Worm (Caenorhabditis elegans) whole organism, young adult: ENCODE results near the gene mrps-34.

Experiments
- C06A6.2 ChIP-seq: fragments of 200-800 bp; sonication (Bioruptor generic); conservative IDR thresholded peaks from 2 replicates; pipeline ENCODE4 v1.3.6; 2022; ENCODE audit warnings: missing genetic modification characterization, missing compliant biosample characterization
- F23B12.7 ChIP-seq: sonication (generic microtip); optimal IDR thresholded peaks from 2 replicates; lab custom pipeline; 2017; ENCODE audit warnings: missing genetic modification characterization, mild to moderate bottlenecking, missing compliant biosample characterization, antibody characterized with exemption, moderate library complexity; ENCODE audit not compliant: insufficient read depth
- F39B2.1 ChIP-seq: fragments of 200-800 bp; sonication (Bioruptor generic); IDR thresholded peaks from 2 replicates; pipeline ENCODE4 v1.3.6; 2022; ENCODE audit warnings: missing genetic modification reagents, missing genetic modification characterization, missing compliant biosample characterization
- F52B5.7 ChIP-seq: sonication (generic microtip); optimal IDR thresholded peaks from 2 replicates; lab custom pipeline; 2016; ENCODE audit warnings: mild to moderate bottlenecking, missing genetic modification characterization, missing compliant biosample characterization
- K12H6.12 ChIP-seq: fragments of 200-800 bp; sonication (Bioruptor generic); optimal IDR thresholded peaks from 2 replicates; lab custom pipeline; 2018; ENCODE audit warnings: mild to moderate bottlenecking, missing genetic modification characterization, missing compliant biosample characterization
- Y67H2A.10 ChIP-seq: fragments of 200-800 bp; sonication (Bioruptor generic); conservative IDR thresholded peaks from 2 replicates; pipeline ENCODE4 v1.3.6; 2022; ENCODE audit warnings: missing genetic modification reagents, missing genetic modification characterization, missing compliant biosample characterization
- aptf-2 ChIP-seq: fragments of 200-800 bp; sonication (Bioruptor generic); conservative IDR thresholded peaks from 2 replicates; pipeline ENCODE4 v1.3.6; 2022; ENCODE audit warnings: missing genetic modification reagents, missing genetic modification characterization, missing compliant biosample characterization
- aptf-3 ChIP-seq: fragments of 200-800 bp; sonication (Bioruptor generic); IDR thresholded peaks from 2 replicates; pipeline ENCODE4 v1.3.6; 2022; ENCODE audit warnings: missing genetic modification characterization, missing compliant biosample characterization
- atf-7 ChIP-seq: sonication (generic microtip); optimal IDR thresholded peaks from 2 replicates; lab custom pipeline; 2017; ENCODE audit warnings: mild to moderate bottlenecking, missing genetic modification characterization, missing compliant biosample characterization
- attf-6 ChIP-seq: fragments of 200-800 bp; sonication (Bioruptor generic); IDR thresholded peaks from 2 replicates; pipeline ENCODE4 v1.3.6; 2022; ENCODE audit warnings: missing genetic modification reagents, missing genetic modification characterization, missing compliant biosample characterization
- cebp-1 ChIP-seq, 2 experiments: fragments of 200-800 bp in 1 of 2; sonication (Bioruptor generic) in 1 of 2; sonication (generic microtip) in 1 of 2; IDR thresholded peaks in 1 of 2; optimal IDR thresholded peaks in 1 of 2; 2 replicates each; pipeline versions ENCODE4 v1.3.6 to Lab custom; 2017 to 2022; ENCODE audit warnings: missing compliant biosample characterization in 2 of 2, missing genetic modification characterization in 2 of 2, mild to moderate bottlenecking in 1 of 2, missing genetic modification reagents in 1 of 2, moderate library complexity in 1 of 2
- chd-7 ChIP-seq: sonication (generic microtip); optimal IDR thresholded peaks from 2 replicates; lab custom pipeline; 2016; ENCODE audit warnings: mild to moderate bottlenecking, missing genetic modification characterization, moderate library complexity, missing compliant biosample characterization
- die-1 ChIP-seq: sonication (generic microtip); optimal IDR thresholded peaks from 2 replicates; lab custom pipeline; 2016; ENCODE audit warnings: missing genotype, mild to moderate bottlenecking, missing genetic modification characterization, missing compliant biosample characterization
- dox-1 ChIP-seq: fragments of 200-800 bp; sonication (Bioruptor generic); IDR thresholded peaks from 2 replicates; pipeline ENCODE4 v1.3.6; 2022; ENCODE audit warnings: missing genetic modification reagents, missing genetic modification characterization, missing compliant biosample characterization
- egl-18 ChIP-seq: fragments of 200-800 bp; sonication (Bioruptor generic); IDR thresholded peaks from 2 replicates; pipeline ENCODE4 v1.3.6; 2022; ENCODE audit warnings: missing genetic modification reagents, missing genetic modification characterization, missing compliant biosample characterization
- ekl-4 ChIP-seq: fragments of 200-800 bp; sonication (Bioruptor generic); IDR thresholded peaks from 2 replicates; pipeline ENCODE4 v1.3.6; 2022; ENCODE audit warnings: missing genetic modification reagents, missing genetic modification characterization, missing compliant biosample characterization
- fkh-3 ChIP-seq: sonication (generic microtip); optimal IDR thresholded peaks from 2 replicates; lab custom pipeline; 2016; ENCODE audit warnings: mild to moderate bottlenecking, missing genetic modification characterization, missing compliant biosample characterization
- let-607 ChIP-seq, 2 experiments: fragments of 200-800 bp in 1 of 2; sonication (Bioruptor generic) in 1 of 2; sonication (generic microtip) in 1 of 2; optimal IDR thresholded peaks; 2 replicates each; lab custom pipeline; 2016 to 2018; ENCODE audit warnings: mild to moderate bottlenecking in 2 of 2, missing compliant biosample characterization in 2 of 2, missing genetic modification characterization in 2 of 2, moderate library complexity in 2 of 2, missing genotype in 1 of 2
- madf-10 ChIP-seq: sonication (generic microtip); optimal IDR thresholded peaks from 2 replicates; lab custom pipeline; 2016; ENCODE audit warnings: mild to moderate bottlenecking, missing genetic modification characterization, missing compliant biosample characterization
- nfyb-1 ChIP-seq: fragments of 200-800 bp; sonication (Bioruptor generic); IDR thresholded peaks from 2 replicates; pipeline ENCODE4 v1.3.6; 2022; ENCODE audit warnings: missing genetic modification reagents, missing genetic modification characterization, missing compliant biosample characterization
- nhr-120 ChIP-seq: fragments of 200-800 bp; sonication (Bioruptor generic); IDR thresholded peaks from 2 replicates; pipeline ENCODE4 v1.3.6; 2022; ENCODE audit warnings: missing genetic modification characterization, missing compliant biosample characterization
- nhr-80 ChIP-seq: sonication (generic microtip); optimal IDR thresholded peaks from 2 replicates; lab custom pipeline; 2016; ENCODE audit warnings: missing genetic modification characterization, missing compliant biosample characterization
- nhr-90 ChIP-seq: sonication (generic microtip); optimal IDR thresholded peaks from 2 replicates; lab custom pipeline; 2016; ENCODE audit warnings: missing genotype, mild to moderate bottlenecking, missing genetic modification characterization, missing compliant biosample characterization
- rcor-1 ChIP-seq: fragments of 200-800 bp; sonication (Bioruptor generic); IDR thresholded peaks from 2 replicates; pipeline ENCODE4 v1.3.6; 2022; ENCODE audit warnings: missing genetic modification reagents, missing genetic modification characterization, missing compliant biosample characterization
- rpc-1 ChIP-seq, 2 experiments: fragments of 150-350 bp in 1 of 2; sonication (generic microtip) in 1 of 2; optimal IDR thresholded peaks; 2 replicates each; lab custom pipeline; 2014 to 2018; ENCODE audit warnings: missing biosample characterization in 1 of 2, missing genetic modification characterization in 1 of 2, missing genetic modification reagents in 1 of 2, missing genotype in 1 of 2
- snpc-1.3 ChIP-seq: sonication (generic microtip); optimal IDR thresholded peaks from 2 replicates; lab custom pipeline; 2017; ENCODE audit warnings: missing genetic modification characterization, mild to moderate bottlenecking, missing compliant biosample characterization, antibody characterized with exemption, moderate library complexity, missing genotype, missing genetic modification reagents; ENCODE audit not compliant: insufficient read depth
- snpc-3.4 ChIP-seq: sonication (generic microtip); optimal IDR thresholded peaks from 2 replicates; lab custom pipeline; 2017; ENCODE audit warnings: missing genetic modification characterization, mild to moderate bottlenecking, missing compliant biosample characterization, antibody characterized with exemption, moderate library complexity, missing genotype, missing genetic modification reagents
- sptf-2 ChIP-seq: fragments of 200-800 bp; sonication (Bioruptor generic); optimal IDR thresholded peaks from 2 replicates; lab custom pipeline; 2018; ENCODE audit warnings: mild to moderate bottlenecking, missing genetic modification characterization, missing compliant biosample characterization
- xnd-1 ChIP-seq: sonication (generic microtip); optimal IDR thresholded peaks from 2 replicates; lab custom pipeline; 2016; ENCODE audit warnings: missing genotype, missing genetic modification reagents, missing genetic modification characterization, missing compliant biosample characterization
- zim-3 ChIP-seq: sonication (generic microtip); optimal IDR thresholded peaks from 2 replicates; lab custom pipeline; 2017; ENCODE audit warnings: mild to moderate bottlenecking, missing genetic modification characterization, moderate library complexity, missing compliant biosample characterization
- ztf-18 ChIP-seq: sonication (generic microtip); optimal IDR thresholded peaks from 2 replicates; lab custom pipeline; 2016; ENCODE audit warnings: missing genotype, mild to moderate bottlenecking, missing genetic modification characterization, missing compliant biosample characterization
- ztf-25 ChIP-seq: fragments of 200-800 bp; sonication (Bioruptor generic); IDR thresholded peaks from 2 replicates; pipeline ENCODE4 v1.3.6; 2022; ENCODE audit warnings: missing genetic modification reagents, missing genetic modification characterization, missing compliant biosample characterization
- ztf-3 ChIP-seq: fragments of 200-800 bp; sonication (Bioruptor generic); optimal IDR thresholded peaks from 2 replicates; lab custom pipeline; 2018; ENCODE audit warnings: mild to moderate bottlenecking, missing genetic modification characterization, missing compliant biosample characterization

The mrps-34 gene

ce11 chrIII:4551963-4552362 is 9.7 kb upstream of the mrps-34 start (continued):
- peak; percentile 2 to 30 for TF ChIP-seq let-607 (tag; optimal IDR thresholded peaks at IDR 0.05; lab: Kevin White, UChicago)
- peak; percentile 44 for TF ChIP-seq chd-7 (tag; lab: Kevin White, UChicago)
- no peak for TF ChIP-seq F52B5.7 (tag; lab: Kevin White, UChicago)
- peak; percentile 87 for TF ChIP-seq dox-1 (GFP tag; lab: Robert Waterston, UW)
- TF ChIP-seq ekl-4 (GFP tag; lab: Robert Waterston, UW): 0 out of 2 replicates have a peak, but pooled peaks have one; percentile 30
- TF ChIP-seq, all 124 proteins: peak for 28

ce11 chrIII:4548739-4549138 is 6.5 kb upstream of the mrps-34 start, which contains the start of gene M88.4:
Gene M88.4, plus strand, starts transcription at chrIII:4549039.
- TF ChIP-seq rpc-1 (optimal IDR thresholded peaks at IDR 0.05; lab: Kevin White, UChicago): no peak
- TF ChIP-seq rpc-1 (tag; optimal IDR thresholded peaks at IDR 0.05; lab: Kevin White, UChicago): no peak
- TF ChIP-seq sptf-2: no peak
- TF ChIP-seq F52B5.7 (tag; lab: Kevin White, UChicago): no peak
- TF ChIP-seq, all 124 proteins: peak for 0

- TF ChIP-seq die-1 (no peak), atf-7 (no peak), xnd-1 (tag; lab: Kevin White, UChicago) (no peak), madf-10 (no peak), zim-3 (no peak), cebp-1 (GFP tag; IDR thresholded peaks at IDR 0.05; lab: Robert Waterston, UW) (no peak), cebp-1 (tag; optimal IDR thresholded peaks at IDR 0.05; lab: Kevin White, UChicago) (no peak), snpc-3.4 (tag; lab: Kevin White, UChicago) (no peak), F39B2.1 (GFP tag; lab: Robert Waterston, UW) (no peak), F23B12.7 (no peak), rcor-1 (GFP tag; lab: Robert Waterston, UW) (no peak), aptf-3 (no peak), K12H6.12 (tag; lab: Kevin White, UChicago) (no peak), attf-6 (GFP tag; lab: Robert Waterston, UW) (no peak), ztf-3 (GFP tag; lab: Kevin White, UChicago) (no peak), C06A6.2 (no peak), aptf-2 (GFP tag; lab: Robert Waterston, UW) (no peak), nhr-80 (tag; lab: Kevin White, UChicago) (no peak), let-607 (tag; optimal IDR thresholded peaks at IDR 0.05; lab: Kevin White, UChicago) (no peak), nhr-90 (tag; lab: Kevin White, UChicago) (no peak), ztf-18 (tag; lab: Kevin White, UChicago) (no peak)
Measured at ce11 chrIII:4544959-4545358, 2.7 kb upstream of the mrps-34 start, which contains the start of gene M88.3. Gene M88.3, minus strand, starts transcription at chrIII:4545059.

- TF ChIP-seq nfyb-1 (no peak), nhr-80 (tag; lab: Kevin White, UChicago) (peak; percentile 98), cebp-1 (GFP tag; IDR thresholded peaks at IDR 0.05; lab: Robert Waterston, UW) (peak; percentile 74), cebp-1 (tag; optimal IDR thresholded peaks at IDR 0.05; lab: Kevin White, UChicago) (no peak)
Measured at ce11 chrIII:4540604-4541003, 1.6 kb downstream of the mrps-34 start, which contains the start of gene ugt-62. Gene ugt-62, minus strand, starts transcription at chrIII:4540623.

ce11 chrIII:4530968-4531367 is 11.3 kb downstream of the mrps-34 start:
- no peak for TF ChIP-seq zim-3
- TF ChIP-seq ztf-25: no peak
- no peak for TF ChIP-seq nhr-120 (GFP tag; lab: Robert Waterston, UW)
- no peak for TF ChIP-seq atf-7
- no peak for TF ChIP-seq aptf-3
- TF ChIP-seq Y67H2A.10 (GFP tag; lab: Robert Waterston, UW): no peak
- TF ChIP-seq egl-18: no peak
- TF ChIP-seq fkh-3: no peak
- TF ChIP-seq snpc-1.3 (tag; lab: Kevin White, UChicago): no peak
